Worm (Caenorhabditis elegans): ENCODE results near the gene C29E4.12.

C29E4.12 gene

DNA sequence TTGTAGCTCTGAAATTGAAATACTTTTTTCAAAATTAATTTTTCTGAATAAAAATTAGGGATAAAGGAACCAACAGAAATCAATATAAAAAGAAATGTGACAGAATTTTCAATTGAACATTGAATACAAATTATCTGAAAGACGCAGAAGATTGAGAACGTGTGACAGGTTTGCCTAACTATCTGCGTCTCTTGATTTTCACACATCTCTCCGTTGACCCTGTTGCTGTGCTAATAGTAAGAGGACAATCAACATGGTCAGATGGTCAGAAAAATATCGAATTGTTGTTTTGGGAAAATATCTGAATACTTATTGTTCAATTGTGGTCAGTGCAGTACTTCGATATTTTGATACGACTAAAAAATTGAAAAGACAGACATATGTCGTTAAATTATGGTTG lies 29.3 kb upstream of the C29E4.12 start, which contains the start of gene ZK688.7:
Gene ZK688.7, minus strand, starts transcription at position 14 of the 400 bp plus-strand sequence.
- TF ChIP-seq mxl-3 (GFP tag; optimal IDR thresholded peaks at IDR 0.05) (peak; percentile 31), nhr-48 (tag; optimal IDR thresholded peaks at IDR 0.05) (no peak), mdt-29 (GFP tag; IDR thresholded peaks at IDR 0.05) (no peak), hlh-11 (tag; optimal IDR thresholded peaks at IDR 0.05) (peak; percentile 56), F49E8.2 (tag; optimal IDR thresholded peaks at IDR 0.05; ENCODE audit: borderline replicate concordance) (no peak), nhr-42 (GFP tag; IDR thresholded peaks at IDR 0.05) (no peak), hlh-30 (tag; optimal IDR thresholded peaks at IDR 0.05; ENCODE audit: insufficient read depth) (peak; percentile 86), aly-2 (tag; optimal IDR thresholded peaks at IDR 0.05) (no peak), zip-11 (GFP tag; IDR thresholded peaks at IDR 0.05) (no peak), ceh-32 (tag; optimal IDR thresholded peaks at IDR 0.05; ENCODE audit: poor library complexity) (no peak), set-16 (GFP tag; IDR thresholded peaks at IDR 0.05) (no peak), dve-1 (tag; optimal IDR thresholded peaks at IDR 0.05; ENCODE audit: insufficient read depth) (peak; percentile 60), nhr-102 (tag; optimal IDR thresholded peaks at IDR 0.05) (no peak), F26F4.8 (GFP tag; conservative IDR thresholded peaks at IDR 0.05) (no peak), pqm-1 (tag; optimal IDR thresholded peaks at IDR 0.05) (no peak), jun-1 (tag; optimal IDR thresholded peaks at IDR 0.05) (no peak), D1046.2 (GFP tag; IDR thresholded peaks at IDR 0.05) (no peak), T20F7.1 (GFP tag; optimal IDR thresholded peaks at IDR 0.05) (peak; percentile 2), nhr-77 (tag; optimal IDR thresholded peaks at IDR 0.05) (no peak), unc-62 (GFP tag; optimal IDR thresholded peaks at IDR 0.05 in 1 of 2) (peak in 1 of 2 experiments; percentile 87), unc-62 (tag; optimal IDR thresholded peaks at IDR 0.05) (no peak), pha-4 (GFP tag; IDR thresholded peaks at IDR 0.05) (no peak), pha-4 (tag; optimal IDR thresholded peaks at IDR 0.05) (no peak), zfp-3 (GFP tag; conservative IDR thresholded peaks at IDR 0.05) (no peak), cey-2 (tag; optimal IDR thresholded peaks at IDR 0.05; ENCODE audit: borderline replicate concordance, insufficient read depth) (no peak), daf-16 (GFP tag; optimal IDR thresholded peaks at IDR 0.05) (no peak), daf-16 (tag; optimal IDR thresholded peaks at IDR 0.05) (peak; percentile 84), hif-1 (tag; optimal IDR thresholded peaks at IDR 0.05) (no peak), nhr-28 (tag; optimal IDR thresholded peaks at IDR 0.05) (peak; percentile 60), Y5F2A.4 (GFP tag; optimal IDR thresholded peaks at IDR 0.05) (no peak), gei-8 (GFP tag; optimal IDR thresholded peaks at IDR 0.05) (no peak), nhr-11 (tag; optimal IDR thresholded peaks at IDR 0.05) (no peak), rbr-2 (tag; optimal IDR thresholded peaks at IDR 0.05) (no peak), skn-1 (tag; optimal IDR thresholded peaks at IDR 0.05) (no peak), F37D6.2 (tag; optimal IDR thresholded peaks at IDR 0.05) (no peak), egl-27 (tag; optimal IDR thresholded peaks at IDR 0.05) (no peak), fos-1 (tag; optimal IDR thresholded peaks at IDR 0.05) (no peak), ceh-62 (tag; optimal IDR thresholded peaks at IDR 0.05) (no peak), R02D3.7 (tag; optimal IDR thresholded peaks at IDR 0.05) (no peak), ztf-11 (tag; optimal IDR thresholded peaks at IDR 0.05) (no peak), Y105C5A.15 (GFP tag; IDR thresholded peaks at IDR 0.05) (no peak), snpc-1.2 (GFP tag; IDR thresholded peaks at IDR 0.05) (no peak), nhr-76 (tag; optimal IDR thresholded peaks at IDR 0.05) (no peak), nhr-41 (GFP tag; IDR thresholded peaks at IDR 0.05) (no peak), daf-19 (GFP tag; conservative IDR thresholded peaks at IDR 0.05) (no peak), nhr-237 (tag; optimal IDR thresholded peaks at IDR 0.05) (no peak), egl-43 (GFP tag; IDR thresholded peaks at IDR 0.05) (no peak), mdl-1 (tag; optimal IDR thresholded peaks at IDR 0.05) (peak in 1 of 2 experiments; percentile 47), ceh-44 (GFP tag; IDR thresholded peaks at IDR 0.05) (no peak), lsy-2 (tag; optimal IDR thresholded peaks at IDR 0.05) (peak in 1 of 2 experiments; percentile 29), ceh-82 (tag; optimal IDR thresholded peaks at IDR 0.05) (no peak), php-3 (GFP tag; IDR thresholded peaks at IDR 0.05) (no peak), vab-7 (GFP tag; IDR thresholded peaks at IDR 0.05) (no peak)
